Worm (Caenorhabditis elegans): Measurements from ENCODE around the gene pssy-1.

DNA sequence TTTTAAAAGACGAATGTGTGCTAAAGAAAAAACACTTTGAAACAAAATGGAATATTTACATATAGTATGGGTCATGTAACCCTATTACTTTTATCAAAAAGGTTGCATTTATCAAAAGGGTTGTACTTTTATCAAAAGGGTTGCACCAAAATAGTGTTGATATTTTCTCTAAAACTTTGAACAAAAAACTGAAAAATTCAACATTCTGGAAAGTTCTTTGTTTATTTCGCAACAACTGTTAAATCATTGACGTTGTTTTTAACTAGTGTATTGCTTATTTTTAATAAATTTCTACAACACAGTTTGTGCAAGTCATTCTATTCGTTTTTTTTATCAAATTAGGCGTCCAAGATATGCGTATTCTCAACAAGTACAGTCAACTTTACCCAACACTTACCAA lies 26.9 kb upstream of the pssy-1 start, which contains the start of the genes C17G1.5 and C17G1.14:
- TF ChIP-seq klf-2 (GFP tag; conservative IDR thresholded peaks at IDR 0.05): no peak
- no peak for TF ChIP-seq ztf-23 (GFP tag; IDR thresholded peaks at IDR 0.05)

Measured in whole organism, midembryonic.